Worm (Caenorhabditis elegans): ENCODE data around the gene H37A05.4.

The H37A05.4 gene

DNA sequence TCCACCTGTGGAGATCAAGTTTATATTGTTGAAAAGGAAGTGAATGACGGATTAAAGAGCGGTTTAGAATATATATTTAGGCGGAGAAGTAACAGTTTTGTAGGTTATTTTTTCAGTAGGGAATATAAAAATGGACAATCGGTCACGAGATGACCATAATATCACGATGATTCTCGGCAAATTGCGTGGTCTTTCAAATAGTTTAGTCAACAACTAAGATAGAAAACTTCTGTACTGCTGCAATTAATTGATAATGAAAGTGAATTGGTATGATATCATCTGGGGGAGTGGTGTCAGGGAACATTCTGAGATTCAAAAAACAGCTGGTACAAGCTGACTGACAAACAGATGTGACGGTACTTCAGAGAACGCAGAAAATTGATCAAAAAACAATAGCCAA lies 41.1 kb downstream of the H37A05.4 start:
- TF ChIP-seq nhr-90 (tag; optimal IDR thresholded peaks at IDR 0.05) (no peak), let-526 (GFP tag; IDR thresholded peaks at IDR 0.05) (no peak), somi-1 (GFP tag; optimal IDR thresholded peaks at IDR 0.05) (peak; percentile 30), die-1 (tag; optimal IDR thresholded peaks at IDR 0.05) (no peak), nhr-120 (GFP tag; IDR thresholded peaks at IDR 0.05) (no peak), nfya-2 (GFP tag; IDR thresholded peaks at IDR 0.05) (no peak), K11D2.4 (GFP tag; IDR thresholded peaks at IDR 0.05) (no peak), mes-4 (tag; optimal IDR thresholded peaks at IDR 0.05) (no peak)

- TF ChIP-seq mel-28 (tag; optimal IDR thresholded peaks at IDR 0.05; ENCODE audit: borderline replicate concordance) (no peak), C17E4.6 (GFP tag; IDR thresholded peaks at IDR 0.05) (no peak), snpc-4 (GFP tag; optimal IDR thresholded peaks at IDR 0.05) (no peak), snpc-4 (tag; optimal IDR thresholded peaks at IDR 0.05) (no peak), nfya-1 (tag; optimal IDR thresholded peaks at IDR 0.05; ENCODE audit: borderline replicate concordance, insufficient read depth) (no peak), ZK185.1 (tag; optimal IDR thresholded peaks at IDR 0.05; ENCODE audit: poor library complexity, severe bottlenecking) (no peak), athp-1 (tag; optimal IDR thresholded peaks at IDR 0.05) (no peak), tbp1 (GFP tag; optimal IDR thresholded peaks at IDR 0.05) (no peak), T26A5.8 (tag; optimal IDR thresholded peaks at IDR 0.05) (no peak), B0336.3 (GFP tag; IDR thresholded peaks at IDR 0.05) (no peak), ceh-40 (GFP tag; IDR thresholded peaks at IDR 0.05) (no peak), pha-4 (tag; optimal IDR thresholded peaks at IDR 0.05) (no peak), aptf-2 (GFP tag; conservative IDR thresholded peaks at IDR 0.05) (no peak), madf-8 (GFP tag; conservative IDR thresholded peaks at IDR 0.05) (no peak), B0261.1 (tag; optimal IDR thresholded peaks at IDR 0.05) (no peak), D2030.7 (GFP tag; IDR thresholded peaks at IDR 0.05) (no peak), snpc-1.3 (tag; optimal IDR thresholded peaks at IDR 0.05; ENCODE audit: insufficient read depth) (no peak)
These were observed 42.8 kb downstream of the H37A05.4 start, which contains the start of gene fmo-4 for ce11 chrV:13606651-13607242. fmo-4 (minus strand) TSS chrV:13606701.

DNA sequence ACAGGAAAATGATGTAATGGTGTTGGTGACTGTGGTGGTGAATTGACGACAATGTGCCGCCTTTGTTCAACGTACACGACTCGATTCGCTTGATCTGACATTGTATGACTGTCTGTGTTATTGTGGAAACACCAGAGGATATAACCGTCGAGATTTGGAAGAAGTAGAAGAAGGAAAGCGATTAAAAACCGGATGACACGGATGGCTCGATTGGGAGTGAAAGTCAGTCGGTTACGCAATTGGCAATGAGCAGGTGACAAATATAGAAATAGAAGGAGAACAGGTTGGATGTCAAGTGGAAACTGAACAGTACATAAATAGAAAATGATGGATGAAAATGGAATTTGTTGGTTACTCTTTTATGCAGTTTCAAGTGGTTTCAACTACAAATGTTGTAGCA lies 48.7 kb downstream of the H37A05.4 start, which contains the start of gene rdy-2:
Gene rdy-2 (minus strand): TSS at position 101 of the 400 bp plus-strand sequence.
- TF ChIP-seq nfya-2 (GFP tag; IDR thresholded peaks at IDR 0.05) (no peak), lin-40 (tag; optimal IDR thresholded peaks at IDR 0.05) (no peak), F22D6.2 (tag; optimal IDR thresholded peaks at IDR 0.05) (no peak), ztf-25 (GFP tag; IDR thresholded peaks at IDR 0.05) (no peak), hmg-20 (GFP tag; IDR thresholded peaks at IDR 0.05) (no peak), lsl-1 (GFP tag; optimal IDR thresholded peaks at IDR 0.05) (no peak), C17E4.6 (GFP tag; IDR thresholded peaks at IDR 0.05) (no peak), egl-44 (GFP tag; IDR thresholded peaks at IDR 0.05) (no peak), xnd-1 (tag; optimal IDR thresholded peaks at IDR 0.05) (no peak), akir-1 (GFP tag; optimal IDR thresholded peaks at IDR 0.05) (no peak), ZK185.1 (tag; optimal IDR thresholded peaks at IDR 0.05; ENCODE audit: poor library complexity, severe bottlenecking) (no peak), madf-10 (tag; optimal IDR thresholded peaks at IDR 0.05) (no peak)

ce11 chrV:13598370-13598769 lies 51.2 kb downstream of the H37A05.4 start:
- TF ChIP-seq lin-40 (tag; optimal IDR thresholded peaks at IDR 0.05) (no peak), sea-2 (GFP tag; IDR thresholded peaks at IDR 0.05) (no peak), madf-6 (GFP tag; IDR thresholded peaks at IDR 0.05) (no peak), athp-1 (tag; optimal IDR thresholded peaks at IDR 0.05) (no peak), lin-35 (GFP tag; optimal IDR thresholded peaks at IDR 0.05) (no peak)
